Fruit fly (Drosophila melanogaster) whole organism, embryonic: ENCODE measurements around the gene stas.

Experiments
- Antp ChIP-seq: fragments of 200-800 bp; sonication (Bioruptor generic); optimal IDR thresholded peaks from 3 replicates; lab custom pipeline; 2016; ENCODE audit warnings: missing biosample characterization, missing genetic modification characterization
- Bdp1 ChIP-seq: fragments of 200-800 bp; sonication (Bioruptor generic); optimal IDR thresholded peaks from 3 replicates; lab custom pipeline; 2016; ENCODE audit warnings: missing biosample characterization, missing genetic modification characterization
- CG1024 ChIP-seq: fragments of 200-800 bp; sonication (Bioruptor generic); IDR thresholded peaks from 2 replicates; pipeline ENCODE4 v1.3.6; 2022; ENCODE audit warnings: missing biosample characterization, missing genetic modification characterization
- CG10366 ChIP-seq: fragments of 200-800 bp; sonication (Bioruptor generic); IDR thresholded peaks from 2 replicates; pipeline ENCODE4 v1.3.6; 2022; ENCODE audit warnings: missing biosample characterization, missing genetic modification characterization
- CG10979 ChIP-seq: fragments of 200-800 bp; sonication (Bioruptor generic); optimal IDR thresholded peaks from 2 replicates; lab custom pipeline; 2018; ENCODE audit warnings: missing biosample characterization, mild to moderate bottlenecking, missing genetic modification characterization, moderate library complexity
- CG1233 ChIP-seq: fragments of 200-800 bp; sonication (Bioruptor generic); optimal IDR thresholded peaks from 4 replicates; lab custom pipeline; 2018; ENCODE audit warnings: missing biosample characterization, mild to moderate bottlenecking, missing genetic modification characterization
- CG12391 ChIP-seq: fragments of 200-800 bp; sonication (Bioruptor generic); optimal IDR thresholded peaks from 3 replicates; lab custom pipeline; 2018; ENCODE audit warnings: missing biosample characterization, mild to moderate bottlenecking, missing genetic modification characterization, moderate library complexity
- CG12659 ChIP-seq: fragments of 200-800 bp; sonication (Bioruptor generic); optimal IDR thresholded peaks from 3 replicates; lab custom pipeline; 2017; ENCODE audit warnings: mild to moderate bottlenecking, missing biosample characterization, missing genetic modification reagents, missing genetic modification characterization
- CG13624 ChIP-seq: fragments of 200-800 bp; sonication (Bioruptor generic); optimal IDR thresholded peaks from 2 replicates; lab custom pipeline; 2016; ENCODE audit warnings: missing biosample characterization, missing genetic modification characterization
- CG15514 ChIP-seq: fragments of 200-800 bp; sonication (Bioruptor generic); optimal IDR thresholded peaks from 3 replicates; lab custom pipeline; 2017; ENCODE audit warnings: missing biosample characterization, missing genetic modification characterization, mild to moderate bottlenecking, moderate library complexity, missing genetic modification reagents
- CG17186 ChIP-seq: fragments of 200-800 bp; sonication (Bioruptor generic); optimal IDR thresholded peaks from 3 replicates; lab custom pipeline; 2017; ENCODE audit warnings: missing biosample characterization, missing genetic modification reagents, missing genetic modification characterization
- CG17359 ChIP-seq: fragments of 200-800 bp; sonication (Bioruptor generic); optimal IDR thresholded peaks from 3 replicates; lab custom pipeline; 2018; ENCODE audit warnings: missing biosample characterization, mild to moderate bottlenecking, missing genetic modification characterization, moderate library complexity
- CG17361 ChIP-seq: fragments of 200-800 bp; sonication (Bioruptor generic); IDR thresholded peaks from 3 replicates; pipeline ENCODE4 v1.3.6; 2022; ENCODE audit warnings: missing biosample characterization, missing genetic modification characterization
- CG17912 ChIP-seq: fragments of 200-800 bp; sonication (Bioruptor generic); optimal IDR thresholded peaks from 2 replicates; lab custom pipeline; 2018; ENCODE audit warnings: missing biosample characterization, mild to moderate bottlenecking, missing genetic modification characterization
- CG18262 ChIP-seq: fragments of 200-800 bp; optimal IDR thresholded peaks from 3 replicates; lab custom pipeline; 2019; ENCODE audit warnings: missing biosample characterization, mild to moderate bottlenecking, missing genetic modification characterization, moderate library complexity
- CG2875 ChIP-seq: fragments of 200-800 bp; sonication (Bioruptor generic); optimal IDR thresholded peaks from 2 replicates; lab custom pipeline; 2017; ENCODE audit warnings: missing biosample characterization, mild to moderate bottlenecking, missing genetic modification characterization, missing genetic modification reagents
- CG3065 ChIP-seq: fragments of 200-800 bp; sonication (Bioruptor generic); optimal IDR thresholded peaks from 2 replicates; lab custom pipeline; 2016; ENCODE audit warnings: missing biosample characterization, missing genetic modification characterization
- CG32532 ChIP-seq: fragments of 200-800 bp; sonication (Bioruptor generic); IDR thresholded peaks from 2 replicates; pipeline ENCODE4 v1.3.6; 2022; ENCODE audit warnings: missing biosample characterization, missing genetic modification characterization
- CG3281 ChIP-seq: fragments of 200-800 bp; sonication (Bioruptor generic); optimal IDR thresholded peaks from 3 replicates; lab custom pipeline; 2017; ENCODE audit warnings: missing biosample characterization, mild to moderate bottlenecking, missing genetic modification characterization
- CG33557 ChIP-seq: fragments of 200-800 bp; sonication (Bioruptor generic); optimal IDR thresholded peaks from 2 replicates; lab custom pipeline; 2019; ENCODE audit warnings: missing biosample characterization, mild to moderate bottlenecking, missing genetic modification characterization, moderate library complexity
- CG3407 ChIP-seq: fragments of 200-800 bp; sonication (Bioruptor generic); optimal IDR thresholded peaks from 2 replicates; lab custom pipeline; 2018; ENCODE audit warnings: missing biosample characterization, mild to moderate bottlenecking, missing genetic modification characterization
- CG34224 ChIP-seq: fragments of 200-800 bp; sonication (Bioruptor generic); IDR thresholded peaks from 3 replicates; pipeline ENCODE4 v1.3.6; 2022; ENCODE audit warnings: missing biosample characterization, missing genetic modification characterization; ENCODE audit not compliant: partially characterized antibody
- CG42726 ChIP-seq: fragments of 200-800 bp; sonication (Bioruptor generic); IDR thresholded peaks from 2 replicates; pipeline ENCODE4 v1.3.6; 2022; ENCODE audit warnings: missing biosample characterization, missing genetic modification characterization; ENCODE audit not compliant: partially characterized antibody
- CG7745 ChIP-seq: fragments of 200-800 bp; sonication (Bioruptor generic); optimal IDR thresholded peaks from 2 replicates; lab custom pipeline; 2018; ENCODE audit warnings: missing biosample characterization, mild to moderate bottlenecking, missing genetic modification characterization, moderate library complexity
- CG7987 ChIP-seq: fragments of 200-800 bp; sonication (Bioruptor generic); optimal IDR thresholded peaks from 2 replicates; lab custom pipeline; 2018; ENCODE audit warnings: missing biosample characterization, mild to moderate bottlenecking, missing genetic modification characterization, moderate library complexity
- CG8478 ChIP-seq: fragments of >200 bp; optimal IDR thresholded peaks from 2 replicates; lab custom pipeline; 2018
- CoRest ChIP-seq: fragments of 200-800 bp; sonication (Bioruptor generic); optimal IDR thresholded peaks from 3 replicates; lab custom pipeline; 2018; ENCODE audit warnings: missing biosample characterization, mild to moderate bottlenecking, missing genetic modification characterization, moderate library complexity
- CrebB ChIP-seq: fragments of 200-800 bp; sonication (Bioruptor generic); optimal IDR thresholded peaks from 3 replicates; lab custom pipeline; 2018; ENCODE audit warnings: missing biosample characterization, mild to moderate bottlenecking, missing genetic modification characterization
- Dad ChIP-seq: fragments of 200-800 bp; sonication (Bioruptor generic); optimal IDR thresholded peaks from 3 replicates; lab custom pipeline; 2016; ENCODE audit warnings: missing biosample characterization, missing genetic modification characterization
- Dp ChIP-seq: fragments of 200-800 bp; sonication (Bioruptor generic); optimal IDR thresholded peaks from 2 replicates; lab custom pipeline; 2018; ENCODE audit warnings: missing biosample characterization, mild to moderate bottlenecking, missing genetic modification characterization, moderate library complexity
- Dref ChIP-seq: fragments of 200-800 bp; sonication (Bioruptor generic); IDR thresholded peaks from 2 replicates; pipeline ENCODE4 v1.3.6; 2022; ENCODE audit warnings: missing biosample characterization, missing genetic modification characterization
- Ets97D ChIP-seq: fragments of 200-800 bp; sonication (Bioruptor generic); optimal IDR thresholded peaks from 3 replicates; lab custom pipeline; 2016; ENCODE audit warnings: missing biosample characterization, missing genetic modification characterization
- Hey ChIP-seq: fragments of 200-800 bp; sonication (Bioruptor generic); optimal IDR thresholded peaks from 3 replicates; lab custom pipeline; 2018; ENCODE audit warnings: missing biosample characterization, mild to moderate bottlenecking, missing genetic modification characterization
- Hr51 ChIP-seq, 2 experiments: fragments of 200-800 bp; sonication (Bioruptor generic); optimal IDR thresholded peaks; 2 replicates in 1 of 2; 3 replicates in 1 of 2; lab custom pipeline; 2016 to 2018; ENCODE audit warnings: missing biosample characterization in 2 of 2, missing genetic modification characterization in 2 of 2, mild to moderate bottlenecking in 1 of 2, moderate library complexity in 1 of 2
- Lhr ChIP-seq: fragments of 200-800 bp; sonication (Bioruptor generic); optimal IDR thresholded peaks from 3 replicates; lab custom pipeline; 2017; ENCODE audit warnings: mild to moderate bottlenecking, missing biosample characterization, missing genetic modification reagents, missing genetic modification characterization
- Max ChIP-seq: fragments of 200-800 bp; sonication (Bioruptor generic); optimal IDR thresholded peaks from 2 replicates; lab custom pipeline; 2016; ENCODE audit warnings: missing biosample characterization, mild to moderate bottlenecking, missing genetic modification characterization
- Nf-YA ChIP-seq: fragments of 200-800 bp; sonication (Bioruptor generic); IDR thresholded peaks from 2 replicates; pipeline ENCODE4 v1.3.6; 2022; ENCODE audit warnings: missing biosample characterization, missing genetic modification characterization
- Stat92E ChIP-seq, 3 experiments: fragments of >200 bp in 2 of 3; fragments of 200-800 bp in 1 of 3; sonication (Bioruptor generic) in 1 of 3; optimal IDR thresholded peaks; 2 replicates each; lab custom pipeline; 2017 to 2019; ENCODE audit warnings: missing biosample characterization in 3 of 3, missing genetic modification characterization in 3 of 3, mild to moderate bottlenecking in 1 of 3, moderate library complexity in 1 of 3
- cg ChIP-seq: fragments of 200-800 bp; sonication (Bioruptor generic); optimal IDR thresholded peaks from 3 replicates; lab custom pipeline; 2019; ENCODE audit warnings: missing biosample characterization, mild to moderate bottlenecking, missing genetic modification characterization, moderate library complexity
- danr ChIP-seq: fragments of 200-800 bp; sonication (Bioruptor generic); IDR thresholded peaks from 2 replicates; pipeline ENCODE4 v1.3.6; 2022; ENCODE audit warnings: missing biosample characterization, missing genetic modification characterization
- fd3F ChIP-seq: fragments of 200-800 bp; sonication (Bioruptor generic); optimal IDR thresholded peaks from 2 replicates; lab custom pipeline; 2018; ENCODE audit warnings: missing biosample characterization, mild to moderate bottlenecking, missing genetic modification characterization, moderate library complexity
- fd96Cb ChIP-seq: fragments of 200-800 bp; sonication (Bioruptor generic); optimal IDR thresholded peaks from 2 replicates; lab custom pipeline; 2018; ENCODE audit warnings: missing biosample characterization, mild to moderate bottlenecking, missing genetic modification characterization, moderate library complexity
- nom ChIP-seq: fragments of 200-800 bp; sonication (Bioruptor generic); optimal IDR thresholded peaks from 2 replicates; lab custom pipeline; 2017; ENCODE audit warnings: missing biosample characterization, missing genetic modification characterization, mild to moderate bottlenecking, moderate library complexity, missing genetic modification reagents
- phol ChIP-seq: fragments of 200-800 bp; sonication (Bioruptor generic); optimal IDR thresholded peaks from 3 replicates; lab custom pipeline; 2018; ENCODE audit warnings: missing biosample characterization, mild to moderate bottlenecking, missing genetic modification characterization, moderate library complexity
- row ChIP-seq: fragments of 200-800 bp; sonication (Bioruptor generic); IDR thresholded peaks from 3 replicates; pipeline ENCODE4 v1.3.6; 2022; ENCODE audit warnings: missing biosample characterization, missing genetic modification characterization
- slou ChIP-seq: fragments of 200-800 bp; sonication (Bioruptor generic); optimal IDR thresholded peaks from 3 replicates; lab custom pipeline; 2016; ENCODE audit warnings: missing biosample characterization, missing genetic modification characterization
- tll ChIP-seq, 2 experiments: fragments of 200-800 bp in 1 of 2; fragments of >200 bp in 1 of 2; sonication (Bioruptor generic) in 1 of 2; optimal IDR thresholded peaks; 2 replicates each; lab custom pipeline; 2017 to 2019; ENCODE audit warnings: missing biosample characterization in 2 of 2, missing genetic modification characterization in 2 of 2, mild to moderate bottlenecking in 1 of 2, moderate library complexity in 1 of 2

Gene stas

dm6 chrX:17627090-17627992 is at the start of gene stas (continued):
- no peak for TF ChIP-seq CG33557 (GFP tag; lab: Kevin White, UChicago)
- TF ChIP-seq CG18262 (tag; lab: Kevin White, UChicago), result peak; percentile 4
- no peak for TF ChIP-seq fd3F
- 0 out of 3 replicates have a peak, but pooled peaks have one; percentile 10 for TF ChIP-seq CG17361
- peak; percentile 26 for TF ChIP-seq CG17912
- TF ChIP-seq CG1024 (GFP tag; lab: Robert Waterston, UW), result no peak
- TF ChIP-seq fd96Cb, result no peak
- peak; percentile 74 for TF ChIP-seq cg (GFP tag; lab: Kevin White, UChicago)
- no peak for TF ChIP-seq CG10366 (GFP tag; lab: Robert Waterston, UW)
- TF ChIP-seq CG3065 (GFP tag; lab: Kevin White, UChicago), result no peak
- TF ChIP-seq Ets97D (GFP tag; lab: Kevin White, UChicago), result peak; percentile 46
- peak; percentile 8 for TF ChIP-seq CG17359 (tag; lab: Kevin White, UChicago)
- TF ChIP-seq CG7745 (tag; lab: Kevin White, UChicago), result peak; percentile 43
- peak in 1 of 2 experiments; percentile 4 for TF ChIP-seq Hr51 (GFP tag; optimal IDR thresholded peaks at IDR 0.05; lab: Kevin White, UChicago)
- TF ChIP-seq Dad (GFP tag; lab: Kevin White, UChicago), result no peak
- peak; percentile 24 for TF ChIP-seq CG13624 (GFP tag; lab: Kevin White, UChicago)
- peak; percentile 78 for TF ChIP-seq Dp
- TF ChIP-seq danr (GFP tag; lab: Robert Waterston, UW), result no peak
- TF ChIP-seq CoRest, result peak; percentile 9
- TF ChIP-seq slou, result no peak
- TF ChIP-seq CG10979 (tag; lab: Kevin White, UChicago), result no peak
- TF ChIP-seq Lhr (GFP tag; lab: Kevin White, UChicago), result peak; percentile 20
- no peak for TF ChIP-seq CG34224 (GFP tag; lab: Robert Waterston, UW)
- peak; percentile 31 for TF ChIP-seq CG17186 (GFP tag; lab: Kevin White, UChicago)
- no peak for TF ChIP-seq CrebB (tag; lab: Kevin White, UChicago)
- peak; percentile 18; the same call in 1 of the 2 replicates for TF ChIP-seq CG32532 (GFP tag; lab: Robert Waterston, UW)
- TF ChIP-seq CG42726 (GFP tag; lab: Robert Waterston, UW), result 0 out of 2 replicates have a peak, but pooled peaks have one; percentile 12
- peak; percentile 27 for TF ChIP-seq CG12391 (tag; lab: Kevin White, UChicago)
- no peak for TF ChIP-seq Hey
- peak; percentile 63 for TF ChIP-seq CG15514 (GFP tag; lab: Kevin White, UChicago)
- no peak for TF ChIP-seq CG3407 (GFP tag; lab: Kevin White, UChicago)
- no peak for TF ChIP-seq Bdp1 (GFP tag; lab: Kevin White, UChicago)
- TF ChIP-seq CG12659, result peak; percentile 85
- peak; percentile 37; the same call in 1 of the 2 replicates for TF ChIP-seq Dref (GFP tag; lab: Robert Waterston, UW)
- peak in 1 of 3 experiments; percentile 14 for TF ChIP-seq Stat92E (GFP tag; optimal IDR thresholded peaks at IDR 0.05; lab: Kevin White, UChicago)
- peak; percentile 14 for TF ChIP-seq phol (tag; lab: Kevin White, UChicago)
- no peak for TF ChIP-seq Nf-YA (GFP tag; lab: Robert Waterston, UW)
- TF ChIP-seq tll (GFP tag; optimal IDR thresholded peaks at IDR 0.05; lab: Kevin White, UChicago), result peak in 1 of 2 experiments; percentile 55
- no peak for TF ChIP-seq Antp (GFP tag; lab: Kevin White, UChicago)
- peak; percentile 18 for TF ChIP-seq CG3281 (GFP tag; lab: Kevin White, UChicago)
- TF ChIP-seq Max, result peak; percentile 47
- peak; percentile 40; the same call in 2 of the 3 replicates for TF ChIP-seq row (GFP tag; lab: Robert Waterston, UW)
- TF ChIP-seq CG2875 (GFP tag; lab: Kevin White, UChicago), result no peak
- peak; percentile 37 for TF ChIP-seq nom (GFP tag; lab: Kevin White, UChicago)
- peak; percentile 11 for TF ChIP-seq CG1233 (GFP tag; lab: Kevin White, UChicago)
- peak; percentile 12 for TF ChIP-seq CG7987
- TF ChIP-seq CG8478, result no peak
